Fruit fly (Drosophila melanogaster): Measurements from ENCODE around the gene Spn88Ea.
A peak's percentile ranks its signal among the peaks of the same experiment; 100 is the strongest.

Gene Spn88Ea

dm6 chr3R:15206273-15206672 lies at the start of gene Spn88Ea:
TSS of gene Spn88Ea (minus strand) at chr3R:15206447.
- TF ChIP-seq EcR (GFP tag; optimal IDR thresholded peaks at IDR 0.05) (no peak), CG8478 (optimal IDR thresholded peaks at IDR 0.05) (no peak), usp (GFP tag; optimal IDR thresholded peaks at IDR 0.05) (no peak), Dll (optimal IDR thresholded peaks at IDR 0.05) (no peak), psq (optimal IDR thresholded peaks at IDR 0.05) (no peak), pan (optimal IDR thresholded peaks at IDR 0.05) (no peak)

- TF ChIP-seq pan (optimal IDR thresholded peaks at IDR 0.05) (no peak), psq (optimal IDR thresholded peaks at IDR 0.05) (no peak), Dll (optimal IDR thresholded peaks at IDR 0.05) (no peak), usp (GFP tag; optimal IDR thresholded peaks at IDR 0.05) (no peak), CG8478 (optimal IDR thresholded peaks at IDR 0.05) (no peak), EcR (GFP tag; optimal IDR thresholded peaks at IDR 0.05) (no peak)
These were observed 44.2 kb upstream of the Spn88Ea start for dm6 chr3R:15250454-15250853.

dm6 chr3R:15249735-15250134 lies 43.5 kb upstream of the Spn88Ea start, which contains the start of gene CG42404:
TSS of gene CG42404 (plus strand) at chr3R:15250094.
- no peak for TF ChIP-seq usp (GFP tag; optimal IDR thresholded peaks at IDR 0.05)
- no peak for TF ChIP-seq Dll (optimal IDR thresholded peaks at IDR 0.05)
- no peak for TF ChIP-seq psq (optimal IDR thresholded peaks at IDR 0.05)
- no peak for TF ChIP-seq CG8478 (optimal IDR thresholded peaks at IDR 0.05)
- TF ChIP-seq pan (optimal IDR thresholded peaks at IDR 0.05), result no peak
- TF ChIP-seq EcR (GFP tag; optimal IDR thresholded peaks at IDR 0.05), result no peak

dm6 chr3R:15249037-15249436 lies 42.8 kb upstream of the Spn88Ea start, which contains the start of gene Amt:
TSS of gene Amt (minus strand) at chr3R:15249137.
- no peak for TF ChIP-seq pan (optimal IDR thresholded peaks at IDR 0.05)
- TF ChIP-seq psq (optimal IDR thresholded peaks at IDR 0.05), result no peak
- no peak for TF ChIP-seq Dll (optimal IDR thresholded peaks at IDR 0.05)
- TF ChIP-seq usp (GFP tag; optimal IDR thresholded peaks at IDR 0.05), result no peak
- TF ChIP-seq EcR (GFP tag; optimal IDR thresholded peaks at IDR 0.05), result no peak
- no peak for TF ChIP-seq CG8478 (optimal IDR thresholded peaks at IDR 0.05)

- TF ChIP-seq pan (optimal IDR thresholded peaks at IDR 0.05), result no peak
- no peak for TF ChIP-seq usp (GFP tag; optimal IDR thresholded peaks at IDR 0.05)
- TF ChIP-seq CG8478 (optimal IDR thresholded peaks at IDR 0.05), result no peak
These were observed 40.4 kb upstream of the Spn88Ea start for dm6 chr3R:15246601-15247000.

- TF ChIP-seq CG8478 (optimal IDR thresholded peaks at IDR 0.05) (peak; percentile 65), EcR (GFP tag; optimal IDR thresholded peaks at IDR 0.05) (no peak)
These were observed 37.2 kb upstream of the Spn88Ea start for dm6 chr3R:15243452-15243851.

- TF ChIP-seq Dll (optimal IDR thresholded peaks at IDR 0.05), result no peak
- TF ChIP-seq CG8478 (optimal IDR thresholded peaks at IDR 0.05), result no peak
- TF ChIP-seq EcR (GFP tag; optimal IDR thresholded peaks at IDR 0.05), result no peak
- TF ChIP-seq pan (optimal IDR thresholded peaks at IDR 0.05), result no peak
- TF ChIP-seq psq (optimal IDR thresholded peaks at IDR 0.05), result no peak
- TF ChIP-seq usp (GFP tag; optimal IDR thresholded peaks at IDR 0.05), result no peak
These were observed 36.8 kb upstream of the Spn88Ea start for dm6 chr3R:15243046-15243356.

dm6 chr3R:15242186-15243045 lies 36.2 kb upstream of the Spn88Ea start, which contains the start of the genes tefu and Hsc70-4:
TSS of gene tefu (minus strand) at chr3R:15242236.
TSS of gene Hsc70-4 (plus strand) at chr3R:15242687.
- TF ChIP-seq Dll (optimal IDR thresholded peaks at IDR 0.05) (no peak), pan (optimal IDR thresholded peaks at IDR 0.05) (no peak), CG8478 (optimal IDR thresholded peaks at IDR 0.05) (no peak), usp (GFP tag; optimal IDR thresholded peaks at IDR 0.05) (no peak), psq (optimal IDR thresholded peaks at IDR 0.05) (no peak)

dm6 chr3R:15231635-15232138 lies 25.4 kb upstream of the Spn88Ea start:
- TF ChIP-seq usp (GFP tag; optimal IDR thresholded peaks at IDR 0.05), result no peak

- TF ChIP-seq usp (GFP tag; optimal IDR thresholded peaks at IDR 0.05), result no peak
- no peak for TF ChIP-seq Dll (optimal IDR thresholded peaks at IDR 0.05)
These were observed 24.0 kb upstream of the Spn88Ea start, which contains the start of gene CG34316 for dm6 chr3R:15230285-15230684. TSS of gene CG34316 (plus strand) at chr3R:15230585.

dm6 chr3R:15229329-15229876 lies 23.2 kb upstream of the Spn88Ea start, which contains the start of the genes Art3 and mRpS10:
TSS of gene Art3 (minus strand) at chr3R:15229408.
TSS of gene mRpS10 (plus strand) at chr3R:15229665.
- no peak for TF ChIP-seq psq (optimal IDR thresholded peaks at IDR 0.05)
- peak; percentile 98 for TF ChIP-seq pan (optimal IDR thresholded peaks at IDR 0.05)

dm6 chr3R:15225279-15225730 lies 19.1 kb upstream of the Spn88Ea start, which contains the start of the genes CG31344 and Caf1-55:
TSS of gene CG31344 (minus strand) at chr3R:15225329.
TSS of gene Caf1-55 (plus strand) at chr3R:15225576.
- TF ChIP-seq CG8478 (optimal IDR thresholded peaks at IDR 0.05) (no peak), pan (optimal IDR thresholded peaks at IDR 0.05) (no peak), psq (optimal IDR thresholded peaks at IDR 0.05) (no peak), EcR (GFP tag; optimal IDR thresholded peaks at IDR 0.05) (no peak), usp (GFP tag; optimal IDR thresholded peaks at IDR 0.05) (no peak), Dll (optimal IDR thresholded peaks at IDR 0.05) (no peak)

dm6 chr3R:15222973-15223372 lies 16.7 kb upstream of the Spn88Ea start, which contains the start of gene Polr2G:
TSS of gene Polr2G (minus strand) at chr3R:15223180.
- TF ChIP-seq CG8478 (optimal IDR thresholded peaks at IDR 0.05) (no peak), psq (optimal IDR thresholded peaks at IDR 0.05) (no peak), Dll (optimal IDR thresholded peaks at IDR 0.05) (no peak)
